Worm (Caenorhabditis elegans) whole organism, late embryonic: ENCODE data around the gene clec-218.

Experiments
- C08G9.2 ChIP-seq: sonication (generic microtip); optimal IDR thresholded peaks from 2 replicates; lab custom pipeline; 2016; ENCODE audit warnings: mild to moderate bottlenecking, missing genetic modification characterization, moderate library complexity, missing compliant biosample characterization
- C38D4.7 ChIP-seq: fragments of 200-800 bp; sonication (Bioruptor generic); optimal IDR thresholded peaks from 2 replicates; lab custom pipeline; 2018; ENCODE audit warnings: mild to moderate bottlenecking, missing genetic modification characterization, moderate library complexity, missing compliant biosample characterization
- F13H6.1 ChIP-seq: sonication (generic microtip); optimal IDR thresholded peaks from 2 replicates; lab custom pipeline; 2016; ENCODE audit warnings: missing genetic modification characterization, missing compliant biosample characterization
- K02D7.2 ChIP-seq: sonication (generic microtip); optimal IDR thresholded peaks from 2 replicates; lab custom pipeline; 2017; ENCODE audit warnings: mild to moderate bottlenecking, missing genetic modification characterization, missing compliant biosample characterization
- Y22D7AL.16 ChIP-seq: sonication (generic microtip); optimal IDR thresholded peaks from 2 replicates; lab custom pipeline; 2016; ENCODE audit warnings: missing genetic modification characterization, missing compliant biosample characterization
- ahr-1 ChIP-seq: sonication (generic microtip); optimal IDR thresholded peaks from 2 replicates; lab custom pipeline; 2016; ENCODE audit warnings: missing genetic modification characterization, missing compliant biosample characterization
- ama-1 ChIP-seq: fragments of 150-350 bp; optimal IDR thresholded peaks from 2 replicates; lab custom pipeline; 2014
- ceh-14 ChIP-seq: sonication (generic microtip); optimal IDR thresholded peaks from 2 replicates; lab custom pipeline; 2016; ENCODE audit warnings: missing genotype, missing genetic modification characterization, missing compliant biosample characterization
- ceh-19 ChIP-seq: fragments of 200-800 bp; sonication (Bioruptor generic); optimal IDR thresholded peaks from 2 replicates; lab custom pipeline; 2018; ENCODE audit warnings: mild to moderate bottlenecking, missing genetic modification characterization, missing compliant biosample characterization
- ceh-2 ChIP-seq: sonication (generic microtip); optimal IDR thresholded peaks from 2 replicates; lab custom pipeline; 2016; ENCODE audit warnings: missing genotype, missing genetic modification characterization, missing compliant biosample characterization
- ceh-24 ChIP-seq: sonication (generic microtip); optimal IDR thresholded peaks from 2 replicates; lab custom pipeline; 2016; ENCODE audit warnings: mild to moderate bottlenecking, missing genetic modification characterization, missing compliant biosample characterization
- ceh-30 ChIP-seq: fragments of 150-350 bp; optimal IDR thresholded peaks from 2 replicates; lab custom pipeline; 2014; ENCODE audit warnings: missing biosample characterization, missing genetic modification characterization
- ceh-31 ChIP-seq: sonication (generic microtip); optimal IDR thresholded peaks from 2 replicates; lab custom pipeline; 2016; ENCODE audit warnings: missing genetic modification characterization, missing compliant biosample characterization
- ceh-34 ChIP-seq: sonication (generic microtip); optimal IDR thresholded peaks from 2 replicates; lab custom pipeline; 2016; ENCODE audit warnings: mild to moderate bottlenecking, missing genetic modification characterization, missing compliant biosample characterization
- ceh-45 ChIP-seq: fragments of 200-800 bp; sonication (Bioruptor generic); IDR thresholded peaks from 2 replicates; pipeline ENCODE4 v1.3.6; 2022; ENCODE audit warnings: missing genetic modification reagents, missing genetic modification characterization, missing compliant biosample characterization
- ceh-6 ChIP-seq: fragments of 200-800 bp; sonication (Bioruptor generic); optimal IDR thresholded peaks from 2 replicates; lab custom pipeline; 2018; ENCODE audit warnings: mild to moderate bottlenecking, missing genetic modification characterization, missing compliant biosample characterization
- dmd-4 ChIP-seq: sonication (generic microtip); optimal IDR thresholded peaks from 2 replicates; lab custom pipeline; 2016; ENCODE audit warnings: borderline replicate concordance, missing genetic modification characterization, missing compliant biosample characterization
- dve-1 ChIP-seq: sonication (generic microtip); optimal IDR thresholded peaks from 2 replicates; lab custom pipeline; 2017; ENCODE audit warnings: antibody characterized with exemption, mild to moderate bottlenecking, missing genetic modification characterization, missing compliant biosample characterization
- elt-2 ChIP-seq: sonication (generic microtip); optimal IDR thresholded peaks from 2 replicates; lab custom pipeline; 2016; ENCODE audit warnings: missing genetic modification reagents, missing genetic modification characterization, missing compliant biosample characterization
- elt-4 ChIP-seq: sonication (generic microtip); optimal IDR thresholded peaks from 2 replicates; lab custom pipeline; 2016; ENCODE audit warnings: missing genetic modification characterization, missing compliant biosample characterization
- ets-4 ChIP-seq: sonication (generic microtip); optimal IDR thresholded peaks from 2 replicates; lab custom pipeline; 2016; ENCODE audit warnings: missing genetic modification characterization, missing compliant biosample characterization
- fax-1 ChIP-seq: sonication (generic microtip); optimal IDR thresholded peaks from 2 replicates; lab custom pipeline; 2016; ENCODE audit warnings: missing genotype, missing genetic modification characterization, missing compliant biosample characterization
- fkh-10 ChIP-seq: fragments of 150-350 bp; optimal IDR thresholded peaks from 2 replicates; lab custom pipeline; 2014; ENCODE audit warnings: missing biosample characterization, missing genetic modification reagents, missing genetic modification characterization
- gmeb-2 ChIP-seq: sonication (generic microtip); optimal IDR thresholded peaks from 2 replicates; lab custom pipeline; 2016; ENCODE audit warnings: missing genetic modification characterization, inconsistent platforms, missing compliant biosample characterization
- hlh-15 ChIP-seq: sonication (generic microtip); optimal IDR thresholded peaks from 2 replicates; lab custom pipeline; 2016; ENCODE audit warnings: missing genetic modification characterization, missing compliant biosample characterization
- hlh-30 ChIP-seq: sonication (generic microtip); optimal IDR thresholded peaks from 2 replicates; lab custom pipeline; 2017; ENCODE audit warnings: antibody characterized with exemption, missing genetic modification characterization, missing compliant biosample characterization; ENCODE audit not compliant: insufficient read depth
- hlh-6 ChIP-seq: sonication (generic microtip); optimal IDR thresholded peaks from 2 replicates; lab custom pipeline; 2016; ENCODE audit warnings: missing genotype, missing genetic modification characterization, missing compliant biosample characterization
- madf-2 ChIP-seq: sonication (generic microtip); optimal IDR thresholded peaks from 2 replicates; lab custom pipeline; 2017; ENCODE audit warnings: missing genetic modification characterization, missing compliant biosample characterization
- nfya-1 ChIP-seq: sonication (generic microtip); optimal IDR thresholded peaks from 2 replicates; lab custom pipeline; 2017; ENCODE audit warnings: missing genetic modification characterization, mild to moderate bottlenecking, missing compliant biosample characterization, antibody characterized with exemption, moderate library complexity
- nhr-232 ChIP-seq: sonication (generic microtip); optimal IDR thresholded peaks from 2 replicates; lab custom pipeline; 2016; ENCODE audit warnings: missing genetic modification characterization, missing compliant biosample characterization
- npax-4 ChIP-seq: sonication (generic microtip); optimal IDR thresholded peaks from 2 replicates; lab custom pipeline; 2016; ENCODE audit warnings: missing genetic modification characterization, missing compliant biosample characterization
- pag-3 ChIP-seq: sonication (generic microtip); optimal IDR thresholded peaks from 2 replicates; lab custom pipeline; 2016; ENCODE audit warnings: missing compliant biosample characterization, missing genetic modification characterization, borderline replicate concordance
- pha-2 ChIP-seq: sonication (generic microtip); optimal IDR thresholded peaks from 2 replicates; lab custom pipeline; 2017; ENCODE audit warnings: mild to moderate bottlenecking, missing genetic modification characterization, missing compliant biosample characterization
- pros-1 ChIP-seq: fragments of 150-350 bp; optimal IDR thresholded peaks from 2 replicates; lab custom pipeline; 2014; ENCODE audit warnings: missing biosample characterization, missing genetic modification reagents, missing genetic modification characterization
- ref-2 ChIP-seq: sonication (generic microtip); optimal IDR thresholded peaks from 2 replicates; lab custom pipeline; 2016; ENCODE audit warnings: missing genetic modification characterization, missing compliant biosample characterization
- rnt-1 ChIP-seq: sonication (generic microtip); optimal IDR thresholded peaks from 2 replicates; lab custom pipeline; 2016; ENCODE audit warnings: missing genetic modification characterization, missing compliant biosample characterization
- sox-2 ChIP-seq: fragments of 200-800 bp; sonication (Bioruptor generic); IDR thresholded peaks from 2 replicates; pipeline ENCODE4 v1.3.6; 2022; ENCODE audit warnings: missing genetic modification reagents, missing genetic modification characterization, missing compliant biosample characterization
- sox-4 ChIP-seq: sonication (generic microtip); optimal IDR thresholded peaks from 2 replicates; lab custom pipeline; 2017; ENCODE audit warnings: mild to moderate bottlenecking, missing genetic modification characterization, inconsistent platforms, missing compliant biosample characterization
- syd-9 ChIP-seq: sonication (generic microtip); optimal IDR thresholded peaks from 2 replicates; lab custom pipeline; 2016; ENCODE audit warnings: mild to moderate bottlenecking, missing genetic modification characterization, moderate library complexity, missing compliant biosample characterization
- unc-3 ChIP-seq, 2 experiments: fragments of 200-800 bp in 1 of 2; sonication (Bioruptor generic) in 1 of 2; sonication (generic microtip) in 1 of 2; conservative IDR thresholded peaks in 1 of 2; optimal IDR thresholded peaks in 1 of 2; 2 replicates each; pipeline versions ENCODE4 v1.3.6 to Lab custom; 2016 to 2022; ENCODE audit warnings: missing compliant biosample characterization in 2 of 2, missing genetic modification characterization in 2 of 2, missing genetic modification reagents in 1 of 2
- unc-86 ChIP-seq: sonication (generic microtip); optimal IDR thresholded peaks from 2 replicates; lab custom pipeline; 2016; ENCODE audit warnings: missing genetic modification characterization, missing compliant biosample characterization
- zip-5 ChIP-seq: sonication (generic microtip); optimal IDR thresholded peaks from 2 replicates; lab custom pipeline; 2016; ENCODE audit warnings: missing genetic modification characterization, missing compliant biosample characterization
- ztf-16 ChIP-seq: sonication (generic microtip); optimal IDR thresholded peaks from 2 replicates; lab custom pipeline; 2017; ENCODE audit warnings: missing genetic modification characterization, missing compliant biosample characterization

Gene clec-218

ce11 chrV:8305940-8306339, 1.8 kb upstream of the clec-218 start:
- TF ChIP-seq K02D7.2 (tag; lab: Kevin White, UChicago) (no peak), ceh-31 (no peak), ceh-19 (no peak), dmd-4 (tag; lab: Kevin White, UChicago) (no peak), ref-2 (tag; lab: Kevin White, UChicago) (no peak), madf-2 (no peak), hlh-15 (tag; lab: Kevin White, UChicago) (no peak), pag-3 (no peak), ceh-24 (tag; lab: Kevin White, UChicago) (no peak), elt-2 (tag; lab: Kevin White, UChicago) (no peak), unc-3 (GFP tag; conservative IDR thresholded peaks at IDR 0.05; lab: Robert Waterston, UW) (no peak), unc-3 (tag; optimal IDR thresholded peaks at IDR 0.05; lab: Kevin White, UChicago) (no peak)

- no peak for TF ChIP-seq ceh-14
- no peak for TF ChIP-seq pros-1 (tag; lab: Kevin White, UChicago)
- TF ChIP-seq pha-2 (tag; lab: Kevin White, UChicago): no peak
- TF ChIP-seq Y22D7AL.16 (tag; lab: Kevin White, UChicago): no peak
- TF ChIP-seq F13H6.1 (tag; lab: Kevin White, UChicago): no peak
- no peak for TF ChIP-seq nhr-232 (tag; lab: Kevin White, UChicago)
- no peak for TF ChIP-seq hlh-6
- TF ChIP-seq ceh-6 (GFP tag; lab: Kevin White, UChicago): no peak
- TF ChIP-seq syd-9 (tag; lab: Kevin White, UChicago): no peak
- TF ChIP-seq sox-4 (tag; lab: Kevin White, UChicago): no peak
- TF ChIP-seq fax-1: no peak
- no peak for TF ChIP-seq unc-86 (tag; lab: Kevin White, UChicago)
- no peak for TF ChIP-seq ceh-34 (tag; lab: Kevin White, UChicago)
- TF ChIP-seq ceh-19: no peak
- no peak for TF ChIP-seq nfya-1 (tag; lab: Kevin White, UChicago)
- TF ChIP-seq madf-2: no peak
- no peak for TF ChIP-seq elt-2 (tag; lab: Kevin White, UChicago)
Observed at ce11 chrV:8306366-8306765, 1.4 kb upstream of the clec-218 start, which contains the start of gene W02D7.8. Gene W02D7.8, minus strand, starts transcription at chrV:8306466.

- TF ChIP-seq C38D4.7 (GFP tag; lab: Kevin White, UChicago) (no peak), sox-2 (GFP tag; lab: Robert Waterston, UW) (no peak), ahr-1 (tag; lab: Kevin White, UChicago) (no peak), ref-2 (tag; lab: Kevin White, UChicago) (no peak), fkh-10 (GFP tag; lab: Kevin White, UChicago) (no peak), C08G9.2 (tag; lab: Kevin White, UChicago) (no peak), hlh-15 (tag; lab: Kevin White, UChicago) (no peak), dve-1 (no peak), ets-4 (tag; lab: Kevin White, UChicago) (no peak), ztf-16 (tag; lab: Kevin White, UChicago) (no peak), ceh-30 (tag; lab: Kevin White, UChicago) (no peak)
Observed at ce11 chrV:8307013-8307412, 729 bp upstream of the clec-218 start.

- TF ChIP-seq hlh-30 (tag; lab: Kevin White, UChicago) (no peak), pag-3 (no peak), ztf-16 (tag; lab: Kevin White, UChicago) (no peak), ceh-45 (GFP tag; lab: Robert Waterston, UW) (no peak), ceh-14 (no peak), rnt-1 (tag; lab: Kevin White, UChicago) (no peak), ceh-2 (tag; lab: Kevin White, UChicago) (no peak), ceh-6 (GFP tag; lab: Kevin White, UChicago) (no peak), ama-1 (lab: Kevin White, UChicago) (no peak), npax-4 (tag; lab: Kevin White, UChicago) (no peak), gmeb-2 (no peak), F13H6.1 (tag; lab: Kevin White, UChicago) (no peak), elt-4 (tag; lab: Kevin White, UChicago) (no peak), zip-5 (no peak), nhr-232 (tag; lab: Kevin White, UChicago) (no peak)
Observed at ce11 chrV:8311210-8311609, 3.5 kb downstream of the clec-218 start, which contains the start of gene W02D7.12. Gene W02D7.12, plus strand, starts transcription at chrV:8311510.
